Worm (Caenorhabditis elegans): ENCODE data around the gene str-185.

The str-185 gene

DNA sequence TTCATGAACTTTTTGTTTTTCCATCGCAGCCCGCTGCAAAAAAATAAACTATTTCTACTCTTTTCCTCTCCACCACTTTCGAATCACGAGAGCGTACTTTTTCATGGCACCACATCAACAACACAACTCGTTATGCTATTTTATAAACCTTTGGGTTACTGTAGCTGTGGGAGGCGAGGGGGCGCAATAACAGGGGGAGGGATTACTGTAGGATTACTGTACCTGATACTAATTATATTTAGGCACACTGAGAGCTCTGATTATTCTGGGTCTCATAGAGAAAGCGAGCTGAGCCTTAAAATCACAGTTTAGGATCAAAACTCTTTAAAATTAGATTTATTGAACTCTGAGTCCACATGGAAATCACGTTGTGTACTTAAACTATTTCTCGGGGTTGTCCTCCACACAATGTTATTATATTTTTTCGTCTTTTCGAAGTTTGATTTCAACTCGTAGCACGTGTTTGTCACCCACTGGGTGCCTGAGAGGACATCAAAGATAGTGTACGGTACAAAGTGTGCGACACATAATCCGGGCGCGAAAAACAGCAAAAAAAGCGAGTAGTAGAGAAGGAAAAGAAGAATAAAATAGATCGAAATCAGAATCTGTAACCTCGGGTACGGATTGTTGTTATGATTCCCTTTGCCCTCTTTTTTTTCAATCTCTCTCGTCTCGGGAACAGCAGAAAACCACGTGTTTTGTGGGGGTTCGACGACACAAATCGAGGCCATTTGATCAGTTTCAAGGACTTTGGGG, 42.8 kb upstream of the str-185 start (continued):
- peak in 1 of 2 experiments; percentile 98 for TF ChIP-seq unc-62 (GFP tag; optimal IDR thresholded peaks at IDR 0.05 in 1 of 2)
- no peak for TF ChIP-seq unc-62 (tag; optimal IDR thresholded peaks at IDR 0.05)
- no peak for TF ChIP-seq nhr-76 (tag; optimal IDR thresholded peaks at IDR 0.05)

DNA sequence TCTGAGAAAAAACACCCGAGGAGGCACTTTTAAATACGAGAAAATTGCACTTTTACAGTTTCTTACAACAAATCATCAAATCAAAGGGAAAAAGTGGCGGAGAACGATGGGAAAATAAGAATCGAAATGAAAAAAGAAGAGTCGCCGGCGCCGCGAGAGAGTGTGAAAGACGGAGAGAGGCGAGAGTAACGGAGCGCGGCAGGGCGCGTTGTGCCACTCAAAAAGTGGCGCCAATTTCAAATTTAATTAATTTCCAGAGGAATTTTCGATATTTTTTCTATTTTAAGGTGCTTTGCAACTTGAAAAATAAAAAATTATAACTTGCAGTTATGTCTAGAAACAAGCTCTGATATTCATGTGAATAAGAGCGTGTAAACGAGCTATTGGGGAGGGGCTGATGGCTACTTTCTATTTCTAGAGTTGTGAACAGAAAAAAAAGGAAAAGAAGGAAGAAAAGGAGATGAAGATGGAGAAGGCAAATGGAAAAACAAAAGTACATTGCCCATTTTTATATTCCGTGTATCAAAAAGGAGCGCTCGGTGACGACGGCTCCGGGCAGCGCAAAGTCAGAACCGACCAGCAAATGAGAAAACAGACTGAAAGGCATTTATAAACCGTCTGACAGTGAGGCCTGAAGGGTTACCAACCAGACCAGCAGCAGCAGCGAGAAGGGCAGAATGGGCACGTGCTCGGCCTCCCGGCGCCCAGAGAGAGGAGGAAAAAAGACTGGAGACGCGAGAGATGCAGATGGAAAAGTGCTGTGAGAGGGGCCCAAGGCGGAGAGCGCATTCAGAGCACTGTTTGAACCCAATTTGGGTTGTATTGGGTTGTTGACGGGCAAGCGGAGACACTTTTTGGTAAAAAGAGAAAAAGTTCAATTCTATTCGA, 41.3 kb upstream of the str-185 start:
- peak; percentile 65; the same call in 1 of the 2 replicates for TF ChIP-seq mxl-2 (GFP tag; conservative IDR thresholded peaks at IDR 0.05)
- no peak for TF ChIP-seq R02D3.7 (tag; optimal IDR thresholded peaks at IDR 0.05)
- TF ChIP-seq hmg-1.1 (GFP tag; IDR thresholded peaks at IDR 0.05) = peak; percentile 66
- TF ChIP-seq mdt-29 (GFP tag; IDR thresholded peaks at IDR 0.05) = no peak
- peak; percentile 40; the same call in 1 of the 2 replicates for TF ChIP-seq dmd-8 (GFP tag; IDR thresholded peaks at IDR 0.05)
- TF ChIP-seq nhr-42 (GFP tag; IDR thresholded peaks at IDR 0.05) = peak; percentile 29; the same call in 1 of the 2 replicates
- TF ChIP-seq lin-29 (GFP tag; IDR thresholded peaks at IDR 0.05) = 0 out of 2 replicates have a peak, but pooled peaks have one; percentile 9
- peak; percentile 71 to 92 for TF ChIP-seq mdl-1 (tag; optimal IDR thresholded peaks at IDR 0.05)
- TF ChIP-seq lin-1 (GFP tag; IDR thresholded peaks at IDR 0.05) = 0 out of 2 replicates have a peak, but pooled peaks have one; percentile 49
- TF ChIP-seq hlh-30 (tag; optimal IDR thresholded peaks at IDR 0.05; ENCODE audit: insufficient read depth) = peak; percentile 89
- TF ChIP-seq fkh-10 (GFP tag; optimal IDR thresholded peaks at IDR 0.05) = no peak
- no peak for TF ChIP-seq lir-3 (tag; optimal IDR thresholded peaks at IDR 0.05)
- no peak for TF ChIP-seq ztf-7 (tag; optimal IDR thresholded peaks at IDR 0.05)
- peak in 1 of 2 experiments; percentile 15 for TF ChIP-seq daf-16 (GFP tag; optimal IDR thresholded peaks at IDR 0.05)
- TF ChIP-seq daf-16 (tag; optimal IDR thresholded peaks at IDR 0.05) = peak; percentile 71
- no peak for TF ChIP-seq nhr-25 (tag; optimal IDR thresholded peaks at IDR 0.05; ENCODE audit: borderline replicate concordance, insufficient read depth)
- peak; percentile 18 for TF ChIP-seq rbr-2 (tag; optimal IDR thresholded peaks at IDR 0.05)
- peak; percentile 47; the same call in 1 of the 2 replicates for TF ChIP-seq ZK337.2 (GFP tag; IDR thresholded peaks at IDR 0.05)
- peak; percentile 68 for TF ChIP-seq hlh-11 (tag; optimal IDR thresholded peaks at IDR 0.05)
- peak; percentile 45 for TF ChIP-seq nhr-6 (tag; optimal IDR thresholded peaks at IDR 0.05)
- TF ChIP-seq F49E8.2 (tag; optimal IDR thresholded peaks at IDR 0.05; ENCODE audit: borderline replicate concordance) = no peak
- no peak for TF ChIP-seq dmd-9 (GFP tag; IDR thresholded peaks at IDR 0.05)
- peak; percentile 99 for TF ChIP-seq aha-1 (tag)
- no peak for TF ChIP-seq pha-4 (GFP tag; IDR thresholded peaks at IDR 0.05)
- TF ChIP-seq pha-4 (tag; optimal IDR thresholded peaks at IDR 0.05) = no peak
- TF ChIP-seq lin-38 (GFP tag; IDR thresholded peaks at IDR 0.05) = peak; percentile 68
- no peak for TF ChIP-seq F44E2.7 (GFP tag; IDR thresholded peaks at IDR 0.05)
- TF ChIP-seq T26A8.4 (GFP tag; IDR thresholded peaks at IDR 0.05) = 0 out of 2 replicates have a peak, but pooled peaks have one; percentile 27
- TF ChIP-seq lim-7 (GFP tag; IDR thresholded peaks at IDR 0.05) = peak; percentile 45; the same call in 1 of the 2 replicates
- TF ChIP-seq ceh-20 (GFP tag; IDR thresholded peaks at IDR 0.05) = peak; percentile 32; the same call in 1 of the 2 replicates
- TF ChIP-seq F10B5.3 (tag; optimal IDR thresholded peaks at IDR 0.05) = no peak
- TF ChIP-seq ceh-28 (tag; optimal IDR thresholded peaks at IDR 0.05) = no peak
- TF ChIP-seq dmd-6 (GFP tag; IDR thresholded peaks at IDR 0.05) = peak; percentile 45
- TF ChIP-seq tag-97 (GFP tag; IDR thresholded peaks at IDR 0.05) = no peak
- TF ChIP-seq tra-1 (GFP tag; IDR thresholded peaks at IDR 0.05) = 0 out of 2 replicates have a peak, but pooled peaks have one; percentile 39
- TF ChIP-seq unc-130 (GFP tag; optimal IDR thresholded peaks at IDR 0.05) = peak; percentile 15
- TF ChIP-seq Y48G9A.11 (GFP tag; IDR thresholded peaks at IDR 0.05) = 0 out of 2 replicates have a peak, but pooled peaks have one; percentile 17
- peak; percentile 14 for TF ChIP-seq mep-1 (tag; optimal IDR thresholded peaks at IDR 0.05)
- TF ChIP-seq Y105C5A.15 (GFP tag; IDR thresholded peaks at IDR 0.05) = peak; percentile 59; the same call in 1 of the 2 replicates
- peak in 1 of 2 experiments; percentile 97 for TF ChIP-seq unc-62 (GFP tag; optimal IDR thresholded peaks at IDR 0.05 in 1 of 2)
- no peak for TF ChIP-seq unc-62 (tag; optimal IDR thresholded peaks at IDR 0.05)
- TF ChIP-seq mxl-3 (GFP tag; optimal IDR thresholded peaks at IDR 0.05) = peak; percentile 76
- TF ChIP-seq hif-1 (tag; optimal IDR thresholded peaks at IDR 0.05) = peak in 1 of 2 experiments; percentile 6
